Worm (Caenorhabditis elegans): Measurements from ENCODE around the gene sup-36.

Gene sup-36

DNA sequence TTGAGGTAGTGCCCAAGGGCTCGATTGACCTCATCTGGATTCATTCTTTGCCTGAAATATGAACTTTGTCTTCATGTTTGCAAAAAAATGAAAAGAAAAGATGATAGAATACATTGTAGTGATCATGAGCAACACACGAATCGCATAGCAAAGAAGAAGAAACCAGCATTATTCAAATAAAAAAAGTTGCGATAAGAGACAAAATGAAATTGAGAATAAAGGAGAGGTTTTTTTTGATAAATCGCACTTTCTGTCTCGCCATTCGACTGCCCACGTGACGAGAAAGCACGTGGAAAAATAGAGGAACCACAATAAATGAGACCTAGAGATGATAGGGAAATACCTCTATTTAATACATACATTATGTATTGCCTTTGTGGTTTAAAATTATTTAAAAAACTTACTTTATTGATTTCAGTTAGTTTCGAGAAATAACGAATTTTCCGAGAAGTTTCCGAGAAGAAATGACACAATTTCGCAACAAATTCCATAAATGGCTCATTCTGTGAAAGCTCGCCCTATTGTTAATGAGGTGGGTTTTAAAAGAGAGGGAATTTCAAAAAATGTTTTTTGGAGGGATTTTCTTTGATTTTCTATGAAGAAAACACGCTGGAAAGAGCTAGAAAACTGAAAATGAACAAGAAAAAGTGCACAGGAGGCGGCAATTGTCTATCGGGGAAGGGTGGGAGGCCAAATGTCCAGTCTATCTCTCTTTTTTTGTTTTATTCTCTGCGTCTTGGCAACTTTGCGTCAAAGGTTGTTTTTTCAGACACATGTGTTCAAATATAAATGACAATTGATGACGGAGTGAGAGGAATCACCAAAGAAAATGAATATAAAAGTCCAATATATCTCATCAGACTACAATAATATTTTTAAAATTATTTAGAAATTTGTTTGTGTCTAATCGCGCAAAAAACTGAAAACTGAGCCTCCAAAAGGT, 45.8 kb upstream of the sup-36 start, which contains the start of gene paqr-1 (continued):
- TF ChIP-seq attf-4 (tag; optimal IDR thresholded peaks at IDR 0.05): no peak
- no peak for TF ChIP-seq F37D6.2 (tag; optimal IDR thresholded peaks at IDR 0.05)
- TF ChIP-seq spr-1 (tag; optimal IDR thresholded peaks at IDR 0.05): no peak
- TF ChIP-seq daf-8 (GFP tag; IDR thresholded peaks at IDR 0.05): no peak
- TF ChIP-seq mxl-2 (GFP tag; conservative IDR thresholded peaks at IDR 0.05): no peak
- no peak for TF ChIP-seq tra-1 (GFP tag; IDR thresholded peaks at IDR 0.05)
- TF ChIP-seq php-3 (GFP tag; IDR thresholded peaks at IDR 0.05): no peak
- peak; percentile 34 for TF ChIP-seq mep-1 (tag; optimal IDR thresholded peaks at IDR 0.05)
- no peak for TF ChIP-seq sdz-12 (GFP tag; optimal IDR thresholded peaks at IDR 0.05)
- no peak for TF ChIP-seq dmd-8 (GFP tag; IDR thresholded peaks at IDR 0.05)
- peak; percentile 56 for TF ChIP-seq dve-1 (tag; optimal IDR thresholded peaks at IDR 0.05; ENCODE audit: insufficient read depth)
- TF ChIP-seq madf-5 (GFP tag; IDR thresholded peaks at IDR 0.05): no peak
- no peak for TF ChIP-seq nhr-10 (tag; optimal IDR thresholded peaks at IDR 0.05)
- TF ChIP-seq hmg-1.1 (GFP tag; IDR thresholded peaks at IDR 0.05): 0 out of 2 replicates have a peak, but pooled peaks have one; percentile 19
- TF ChIP-seq T26A8.4 (GFP tag; IDR thresholded peaks at IDR 0.05): no peak
- TF ChIP-seq zip-2 (tag; optimal IDR thresholded peaks at IDR 0.05): no peak
- no peak for TF ChIP-seq snpc-4 (tag; optimal IDR thresholded peaks at IDR 0.05)
- TF ChIP-seq aly-2 (tag; optimal IDR thresholded peaks at IDR 0.05): no peak
- TF ChIP-seq zag-1 (tag; optimal IDR thresholded peaks at IDR 0.05): no peak
- no peak for TF ChIP-seq gei-8 (GFP tag; optimal IDR thresholded peaks at IDR 0.05)
- no peak for TF ChIP-seq ama-1 (optimal IDR thresholded peaks at IDR 0.05)
- TF ChIP-seq mdt-29 (GFP tag; IDR thresholded peaks at IDR 0.05): no peak
- TF ChIP-seq hlh-30 (tag; optimal IDR thresholded peaks at IDR 0.05; ENCODE audit: insufficient read depth): peak; percentile 82
- TF ChIP-seq fkh-10 (GFP tag; optimal IDR thresholded peaks at IDR 0.05): no peak
- no peak for TF ChIP-seq madf-9 (GFP tag; conservative IDR thresholded peaks at IDR 0.05)
- TF ChIP-seq T20F7.1 (GFP tag; optimal IDR thresholded peaks at IDR 0.05): no peak
- no peak for TF ChIP-seq ceh-20 (GFP tag; IDR thresholded peaks at IDR 0.05)
- no peak for TF ChIP-seq egl-43 (GFP tag; IDR thresholded peaks at IDR 0.05)
- no peak for TF ChIP-seq jun-1 (tag; optimal IDR thresholded peaks at IDR 0.05)
- no peak for TF ChIP-seq lin-13 (GFP tag; optimal IDR thresholded peaks at IDR 0.05)
- no peak for TF ChIP-seq R02D3.7 (tag; optimal IDR thresholded peaks at IDR 0.05)
- TF ChIP-seq nhr-41 (GFP tag; IDR thresholded peaks at IDR 0.05): no peak
- peak in 1 of 2 experiments; percentile 74 for TF ChIP-seq mdl-1 (tag; optimal IDR thresholded peaks at IDR 0.05)
- TF ChIP-seq aha-1 (tag): peak; percentile 56
- TF ChIP-seq skn-1 (tag; optimal IDR thresholded peaks at IDR 0.05): no peak
- no peak for TF ChIP-seq zip-11 (GFP tag; IDR thresholded peaks at IDR 0.05)
- TF ChIP-seq nhr-77 (tag; optimal IDR thresholded peaks at IDR 0.05): no peak
- TF ChIP-seq nhr-111 (GFP tag; optimal IDR thresholded peaks at IDR 0.05): no peak
- TF ChIP-seq lin-1 (GFP tag; IDR thresholded peaks at IDR 0.05): no peak
- TF ChIP-seq mes-2 (tag; optimal IDR thresholded peaks at IDR 0.05; ENCODE audit: poor library complexity, severe bottlenecking): peak; percentile 23
- TF ChIP-seq ceh-32 (tag; optimal IDR thresholded peaks at IDR 0.05; ENCODE audit: poor library complexity): no peak
- no peak for TF ChIP-seq snpc-1.2 (GFP tag; IDR thresholded peaks at IDR 0.05)
- peak; percentile 21 for TF ChIP-seq hlh-11 (tag; optimal IDR thresholded peaks at IDR 0.05)
- no peak for TF ChIP-seq spr-3 (GFP tag; optimal IDR thresholded peaks at IDR 0.05)
- no peak for TF ChIP-seq lir-3 (tag; optimal IDR thresholded peaks at IDR 0.05)
- TF ChIP-seq Y5F2A.4 (GFP tag; optimal IDR thresholded peaks at IDR 0.05): no peak
- no peak for TF ChIP-seq pqm-1 (tag; optimal IDR thresholded peaks at IDR 0.05)
- TF ChIP-seq ceh-28 (tag; optimal IDR thresholded peaks at IDR 0.05): no peak
- no peak for TF ChIP-seq nhr-6 (tag; optimal IDR thresholded peaks at IDR 0.05)
- peak; percentile 72 for TF ChIP-seq dpl-1 (GFP tag; optimal IDR thresholded peaks at IDR 0.05)

Data from whole organism, L4 larva.